Worm (Caenorhabditis elegans): ENCODE measurements around the gene dpy-28.
A peak's percentile ranks its signal among the peaks of the same experiment; 100 is the strongest.

DNA sequence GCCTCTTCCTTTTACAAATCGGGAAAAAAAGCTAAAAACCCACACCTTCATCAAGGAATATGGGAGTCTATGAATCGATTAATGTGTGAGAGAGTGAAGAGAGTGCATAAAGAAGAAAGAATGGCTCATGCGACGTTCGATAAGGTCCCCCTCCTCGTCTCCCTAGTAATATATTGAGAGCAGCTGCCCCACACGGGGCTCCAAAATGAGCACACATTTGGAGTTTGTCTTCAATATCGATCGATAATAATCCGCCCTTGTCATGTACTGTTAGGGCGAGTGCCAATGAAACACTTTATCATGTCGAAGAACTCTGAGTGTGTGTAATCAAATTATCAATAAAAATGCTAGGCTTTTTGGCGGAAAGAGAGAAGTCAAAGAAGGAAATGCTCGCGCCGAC lies 56.3 kb downstream of the dpy-28 start:
- TF ChIP-seq tbx-9 (tag; optimal IDR thresholded peaks at IDR 0.05; ENCODE audit: borderline replicate concordance): no peak
- no peak for TF ChIP-seq lin-54 (GFP tag; optimal IDR thresholded peaks at IDR 0.05)
- TF ChIP-seq snpc-4 (GFP tag; optimal IDR thresholded peaks at IDR 0.05): no peak
- TF ChIP-seq snpc-4 (tag; optimal IDR thresholded peaks at IDR 0.05): no peak
- TF ChIP-seq unc-62 (GFP tag; optimal IDR thresholded peaks at IDR 0.05): no peak
- no peak for TF ChIP-seq K12H6.12 (tag; optimal IDR thresholded peaks at IDR 0.05)
- TF ChIP-seq rpc-1 (optimal IDR thresholded peaks at IDR 0.05): no peak
- TF ChIP-seq rpc-1 (tag; optimal IDR thresholded peaks at IDR 0.05): no peak
- TF ChIP-seq D2030.7 (GFP tag; IDR thresholded peaks at IDR 0.05): no peak
- no peak for TF ChIP-seq mel-28 (tag; optimal IDR thresholded peaks at IDR 0.05; ENCODE audit: borderline replicate concordance)
- no peak for TF ChIP-seq nfya-2 (GFP tag; IDR thresholded peaks at IDR 0.05)
- TF ChIP-seq athp-1 (tag; optimal IDR thresholded peaks at IDR 0.05): no peak
- peak; percentile 29; the same call in 1 of the 2 replicates for TF ChIP-seq cebp-2 (GFP tag; IDR thresholded peaks at IDR 0.05)
